Fruit fly (Drosophila melanogaster): ENCODE results near the gene 825-Oak.

825-Oak gene

DNA sequence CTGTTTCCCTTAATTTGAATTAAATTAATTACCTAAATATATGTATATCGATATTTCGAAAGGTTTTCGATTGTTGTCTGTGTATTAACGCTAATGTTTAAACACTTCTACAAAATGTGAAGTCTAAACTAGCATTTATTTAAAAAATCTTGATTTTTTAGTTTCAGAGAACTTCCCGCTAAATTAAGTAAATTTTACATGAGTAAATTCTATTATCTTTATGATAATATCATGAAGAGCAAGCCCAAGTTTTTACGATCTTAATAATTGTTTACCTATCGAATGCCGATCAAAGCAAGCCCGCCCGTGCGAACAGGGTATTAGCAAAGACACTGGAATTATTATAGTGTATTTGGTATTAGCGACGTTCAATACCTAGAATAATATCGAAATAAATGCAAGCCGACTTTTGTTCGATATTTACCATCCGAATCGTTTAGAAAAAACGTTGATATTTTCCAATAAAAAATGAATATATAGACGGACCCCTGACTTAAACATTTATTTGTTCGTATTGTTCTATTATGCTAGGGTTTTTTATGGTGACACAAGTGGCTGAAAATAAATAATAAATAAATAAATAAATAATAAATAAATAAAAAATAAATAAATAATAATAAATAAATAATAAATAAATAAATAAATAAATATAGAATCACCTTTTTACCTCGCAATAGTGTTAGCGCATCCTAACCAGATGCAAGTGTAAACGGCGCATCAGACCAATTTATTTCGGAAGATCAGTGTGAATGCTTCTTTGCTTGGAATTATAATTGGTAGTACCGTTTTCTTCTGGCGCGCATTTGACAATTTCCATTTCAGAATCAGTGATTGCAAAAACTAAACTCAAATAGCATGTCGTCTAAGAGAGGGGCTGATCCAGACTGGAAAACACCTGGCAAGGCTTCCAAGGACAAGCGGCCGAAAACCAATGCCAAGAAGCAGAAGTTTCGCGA lies 25.4 kb downstream of the 825-Oak start, which contains the start of the genes CG33062 and Chd3 (continued):
- TF ChIP-seq salm (tag; optimal IDR thresholded peaks at IDR 0.05) = no peak
- 0 out of 3 replicates have a peak, but pooled peaks have one; percentile 12 for TF ChIP-seq mld (GFP tag; IDR thresholded peaks at IDR 0.05; ENCODE audit: partially characterized antibody)
- TF ChIP-seq CG30431 (GFP tag; optimal IDR thresholded peaks at IDR 0.05) = peak; percentile 53
- no peak for TF ChIP-seq Antp (GFP tag; optimal IDR thresholded peaks at IDR 0.05)
- TF ChIP-seq Neu2 (GFP tag; optimal IDR thresholded peaks at IDR 0.05; ENCODE audit: borderline replicate concordance) = no peak
- TF ChIP-seq CG8478 (optimal IDR thresholded peaks at IDR 0.05) = no peak
- TF ChIP-seq CG1233 (GFP tag; optimal IDR thresholded peaks at IDR 0.05) = peak; percentile 4
- peak; percentile 93 for TF ChIP-seq CG7357 (GFP tag; IDR thresholded peaks at IDR 0.05)
- TF ChIP-seq fd96Cb (tag; optimal IDR thresholded peaks at IDR 0.05) = peak; percentile 20
- peak; percentile 48 for TF ChIP-seq CG2678 (tag; optimal IDR thresholded peaks at IDR 0.05)
- TF ChIP-seq CG15269 (tag; optimal IDR thresholded peaks at IDR 0.05) = no peak
- TF ChIP-seq slp2 (GFP tag; optimal IDR thresholded peaks at IDR 0.05) = no peak
- TF ChIP-seq CG7839 (tag; optimal IDR thresholded peaks at IDR 0.05) = peak; percentile 33
- peak; percentile 95 for TF ChIP-seq CG30020 (tag; optimal IDR thresholded peaks at IDR 0.05)
- no peak for TF ChIP-seq CG4360 (GFP tag; IDR thresholded peaks at IDR 0.05)
- no peak for TF ChIP-seq CG13296 (GFP tag; optimal IDR thresholded peaks at IDR 0.05)
- no peak for TF ChIP-seq wek (GFP tag; optimal IDR thresholded peaks at IDR 0.05)
- TF ChIP-seq fd102C (GFP tag; optimal IDR thresholded peaks at IDR 0.05) = no peak
- peak; percentile 13 for TF ChIP-seq az2 (GFP tag; optimal IDR thresholded peaks at IDR 0.05)
- TF ChIP-seq Aef1 (GFP tag; IDR thresholded peaks at IDR 0.05) = peak; percentile 17; the same call in 1 of the 3 replicates
- 0 out of 2 replicates have a peak, but pooled peaks have one; percentile 9 for TF ChIP-seq CG4730 (GFP tag; IDR thresholded peaks at IDR 0.05)
- TF ChIP-seq CG11093 (GFP tag; IDR thresholded peaks at IDR 0.05) = peak; percentile 40; the same call in 1 of the 3 replicates
- peak; percentile 27; the same call in 2 of the 3 replicates for TF ChIP-seq vnd (GFP tag; IDR thresholded peaks at IDR 0.05; ENCODE audit: partially characterized antibody)
- TF ChIP-seq row (GFP tag; IDR thresholded peaks at IDR 0.05) = peak; percentile 79
- peak; percentile 7 for TF ChIP-seq CG17385 (GFP tag; optimal IDR thresholded peaks at IDR 0.05)
- TF ChIP-seq CoRest (tag; optimal IDR thresholded peaks at IDR 0.05) = peak; percentile 60
- TF ChIP-seq CG9817 (tag; optimal IDR thresholded peaks at IDR 0.05) = peak; percentile 23
- no peak for TF ChIP-seq nom (GFP tag; optimal IDR thresholded peaks at IDR 0.05)
- peak; percentile 2 for TF ChIP-seq zf30C (GFP tag; optimal IDR thresholded peaks at IDR 0.05)
- no peak for TF ChIP-seq CG11398 (GFP tag; optimal IDR thresholded peaks at IDR 0.05)
- TF ChIP-seq Bdp1 (GFP tag; optimal IDR thresholded peaks at IDR 0.05) = no peak
- peak; percentile 64 for TF ChIP-seq gem (tag; optimal IDR thresholded peaks at IDR 0.05)
- no peak for TF ChIP-seq CG11695 (GFP tag; IDR thresholded peaks at IDR 0.05)
- peak; percentile 57; the same call in 2 of the 3 replicates for TF ChIP-seq knrl (GFP tag; IDR thresholded peaks at IDR 0.05; ENCODE audit: partially characterized antibody)
- TF ChIP-seq pan (optimal IDR thresholded peaks at IDR 0.05) = no peak
- TF ChIP-seq pan (GFP tag; optimal IDR thresholded peaks at IDR 0.05 in 1 of 2, IDR thresholded peaks at IDR 0.05 in 1 of 2) = peak in 1 of 2 experiments; percentile 8
- TF ChIP-seq ewg (GFP tag; optimal IDR thresholded peaks at IDR 0.05) = peak; percentile 16
- TF ChIP-seq B-H2 (GFP tag; optimal IDR thresholded peaks at IDR 0.05) = no peak
- no peak for TF ChIP-seq eve (GFP tag; optimal IDR thresholded peaks at IDR 0.05)
- TF ChIP-seq CG31224 (GFP tag; IDR thresholded peaks at IDR 0.05) = peak; percentile 22; the same call in 1 of the 2 replicates
- TF ChIP-seq Sry-δ (GFP tag; optimal IDR thresholded peaks at IDR 0.05) = peak; percentile 11
- TF ChIP-seq yki (optimal IDR thresholded peaks at IDR 0.05) = no peak
- no peak for TF ChIP-seq CG18599 (GFP tag; optimal IDR thresholded peaks at IDR 0.05)
- no peak for TF ChIP-seq ATbp (GFP tag; optimal IDR thresholded peaks at IDR 0.05)
- no peak for TF ChIP-seq cg (GFP tag; optimal IDR thresholded peaks at IDR 0.05)
- no peak for TF ChIP-seq CG8281 (tag; optimal IDR thresholded peaks at IDR 0.05)
- peak; percentile 39; the same call in 1 of the 2 replicates for TF ChIP-seq amos (GFP tag; IDR thresholded peaks at IDR 0.05; ENCODE audit: partially characterized antibody)
- peak; percentile 80 for TF ChIP-seq Abd-B (GFP tag; optimal IDR thresholded peaks at IDR 0.05)
